Worm (Caenorhabditis elegans) whole organism, L1 larva: ENCODE results near the gene hint-3.

ENCODE experiments used
- C04F5.9 ChIP-seq: sonication (generic microtip); optimal IDR thresholded peaks from 2 replicates; lab custom pipeline; 2016; ENCODE audit warnings: missing genetic modification characterization, missing compliant biosample characterization
- C34B4.2 ChIP-seq: sonication (generic microtip); optimal IDR thresholded peaks from 2 replicates; lab custom pipeline; 2017; ENCODE audit warnings: mild to moderate bottlenecking, missing genetic modification characterization, missing compliant biosample characterization
- F16B12.6 ChIP-seq: fragments of 150-350 bp; optimal IDR thresholded peaks from 2 replicates; lab custom pipeline; 2014; ENCODE audit warnings: missing biosample characterization, missing genetic modification characterization
- aha-1 ChIP-seq: fragments of 150-350 bp; optimal IDR thresholded peaks from 2 replicates; lab custom pipeline; 2014; ENCODE audit warnings: missing biosample characterization, missing genetic modification characterization
- blmp-1 ChIP-seq: fragments of 150-350 bp; optimal IDR thresholded peaks from 2 replicates; lab custom pipeline; 2014; ENCODE audit warnings: missing biosample characterization, missing genetic modification characterization
- ceh-88 ChIP-seq: fragments of 200-800 bp; sonication (Bioruptor generic); IDR thresholded peaks from 2 replicates; pipeline ENCODE4 v1.3.6; 2022; ENCODE audit warnings: missing genetic modification characterization, missing compliant biosample characterization
- ces-1 ChIP-seq: fragments of 150-350 bp; optimal IDR thresholded peaks from 2 replicates; lab custom pipeline; 2014; ENCODE audit warnings: missing biosample characterization, missing genetic modification reagents, missing genetic modification characterization
- dsc-1 ChIP-seq: sonication (generic microtip); optimal IDR thresholded peaks from 2 replicates; lab custom pipeline; 2016; ENCODE audit warnings: mild to moderate bottlenecking, missing genetic modification characterization, missing compliant biosample characterization
- efl-1 ChIP-seq, 4 experiments: fragments of 150-350 bp; optimal IDR thresholded peaks in 3 of 4; peaks in 1 of 4; 1 replicate in 1 of 4; 2 replicates in 3 of 4; lab custom pipeline; 2014; ENCODE audit warnings: missing biosample characterization in 2 of 4, missing genetic modification characterization in 2 of 4, missing genetic modification reagents in 2 of 4
- egl-13 ChIP-seq: sonication (generic microtip); optimal IDR thresholded peaks from 2 replicates; lab custom pipeline; 2016; ENCODE audit warnings: missing genotype, missing genetic modification reagents, missing genetic modification characterization, missing compliant biosample characterization
- egl-27 ChIP-seq, 2 experiments: fragments of 150-350 bp in 1 of 2; sonication (generic microtip); optimal IDR thresholded peaks; 3 replicates each; lab custom pipeline; 2017 to 2018; ENCODE audit warnings: missing biosample characterization in 2 of 2, missing genetic modification characterization in 2 of 2, missing genetic modification reagents in 2 of 2
- elt-2 ChIP-seq: sonication (generic microtip); optimal IDR thresholded peaks from 2 replicates; lab custom pipeline; 2016; ENCODE audit warnings: missing genetic modification characterization, mild to moderate bottlenecking, inconsistent platforms, missing compliant biosample characterization, missing genetic modification reagents
- elt-3 ChIP-seq, 6 experiments: fragments of 150-350 bp in 1 of 6; sonication (generic microtip); optimal IDR thresholded peaks; 2 replicates each; lab custom pipeline; 2017 to 2018; ENCODE audit warnings: missing biosample characterization in 6 of 6, missing genetic modification characterization in 6 of 6, inconsistent platforms in 1 of 6
- fos-1 ChIP-seq: fragments of 150-350 bp; optimal IDR thresholded peaks from 2 replicates; lab custom pipeline; 2014; ENCODE audit warnings: missing biosample characterization, missing genetic modification characterization
- irx-1 ChIP-seq: sonication (generic microtip); optimal IDR thresholded peaks from 2 replicates; lab custom pipeline; 2016; ENCODE audit warnings: missing genetic modification characterization, missing compliant biosample characterization
- isw-1 ChIP-seq: fragments of 200-800 bp; sonication (Bioruptor generic); IDR thresholded peaks from 2 replicates; pipeline ENCODE4 v1.3.6; 2022; ENCODE audit warnings: missing genetic modification characterization, missing compliant biosample characterization
- lin-15B ChIP-seq: fragments of 150-350 bp; sonication (generic microtip); optimal IDR thresholded peaks from 3 replicates; lab custom pipeline; 2014; ENCODE audit warnings: missing biosample characterization, missing genetic modification characterization
- lin-35 ChIP-seq, 2 experiments: fragments of 150-350 bp; optimal IDR thresholded peaks; 2 replicates each; lab custom pipeline; 2014; ENCODE audit warnings: missing biosample characterization in 2 of 2, missing genetic modification characterization in 2 of 2, missing genetic modification reagents in 2 of 2
- lin-39 ChIP-seq: fragments of 150-350 bp; optimal IDR thresholded peaks from 2 replicates; lab custom pipeline; 2014; ENCODE audit warnings: missing biosample characterization, missing genetic modification reagents, missing genetic modification characterization
- lsy-2 ChIP-seq, 2 experiments: fragments of 150-350 bp; optimal IDR thresholded peaks; 2 replicates each; lab custom pipeline; 2014; ENCODE audit warnings: missing biosample characterization in 2 of 2, missing genetic modification characterization in 2 of 2
- mef-2 ChIP-seq: fragments of 150-350 bp; optimal IDR thresholded peaks from 2 replicates; lab custom pipeline; 2014; ENCODE audit warnings: missing biosample characterization, missing genetic modification characterization
- mep-1 ChIP-seq: fragments of 150-350 bp; optimal IDR thresholded peaks from 2 replicates; lab custom pipeline; 2014; ENCODE audit warnings: missing biosample characterization, missing genetic modification characterization
- nhr-20 ChIP-seq: sonication (generic microtip); optimal IDR thresholded peaks from 2 replicates; lab custom pipeline; 2016; ENCODE audit warnings: mild to moderate bottlenecking, missing genetic modification characterization, missing compliant biosample characterization
- nhr-237 ChIP-seq: fragments of 150-350 bp; optimal IDR thresholded peaks from 2 replicates; lab custom pipeline; 2014; ENCODE audit warnings: missing biosample characterization, missing genetic modification characterization
- nhr-47 ChIP-seq: sonication (generic microtip); optimal IDR thresholded peaks from 2 replicates; lab custom pipeline; 2016; ENCODE audit warnings: mild to moderate bottlenecking, missing genetic modification characterization, moderate library complexity, missing compliant biosample characterization
- nhr-76 ChIP-seq: sonication (generic microtip); optimal IDR thresholded peaks from 2 replicates; lab custom pipeline; 2017; ENCODE audit warnings: missing biosample characterization, missing genetic modification characterization
- nhr-84 ChIP-seq: sonication (generic microtip); optimal IDR thresholded peaks from 2 replicates; lab custom pipeline; 2017; ENCODE audit warnings: missing biosample characterization, missing genetic modification characterization
- nhr-90 ChIP-seq: sonication (generic microtip); optimal IDR thresholded peaks from 2 replicates; lab custom pipeline; 2016; ENCODE audit warnings: mild to moderate bottlenecking, missing genetic modification characterization, missing compliant biosample characterization; ENCODE audit not compliant: poor library complexity
- pqm-1 ChIP-seq: sonication (generic microtip); optimal IDR thresholded peaks from 3 replicates; lab custom pipeline; 2017; ENCODE audit warnings: missing biosample characterization, missing genetic modification characterization
- rnt-1 ChIP-seq: sonication (generic microtip); optimal IDR thresholded peaks from 2 replicates; lab custom pipeline; 2016; ENCODE audit warnings: mild to moderate bottlenecking, missing genetic modification characterization, moderate library complexity, missing compliant biosample characterization
- snpc-4 ChIP-seq: fragments of 150-350 bp; optimal IDR thresholded peaks from 2 replicates; lab custom pipeline; 2014; ENCODE audit warnings: missing biosample characterization, missing genetic modification characterization
- snu-23 ChIP-seq: sonication (generic microtip); optimal IDR thresholded peaks from 2 replicates; lab custom pipeline; 2016; ENCODE audit warnings: missing genetic modification characterization, missing compliant biosample characterization
- sox-4 ChIP-seq: sonication (generic microtip); optimal IDR thresholded peaks from 2 replicates; lab custom pipeline; 2016; ENCODE audit warnings: missing genetic modification characterization, missing compliant biosample characterization
- sptf-1 ChIP-seq: fragments of 150-350 bp; optimal IDR thresholded peaks from 2 replicates; lab custom pipeline; 2014; ENCODE audit warnings: missing biosample characterization, missing genetic modification characterization
- swsn-7 ChIP-seq: sonication (generic microtip); optimal IDR thresholded peaks from 2 replicates; lab custom pipeline; 2016; ENCODE audit warnings: missing genetic modification characterization, missing compliant biosample characterization
- unc-30 ChIP-seq: sonication (generic microtip); optimal IDR thresholded peaks from 2 replicates; lab custom pipeline; 2017; ENCODE audit warnings: missing biosample characterization, missing genetic modification characterization
- unc-62 ChIP-seq: fragments of 150-350 bp; optimal IDR thresholded peaks from 2 replicates; lab custom pipeline; 2014; ENCODE audit warnings: missing biosample characterization, missing genetic modification reagents, missing genetic modification characterization
- unc-98 ChIP-seq: fragments of 200-800 bp; sonication (Bioruptor generic); IDR thresholded peaks from 2 replicates; pipeline ENCODE4 v1.3.6; 2022; ENCODE audit warnings: missing genetic modification characterization, missing compliant biosample characterization
- vab-15 ChIP-seq: sonication (generic microtip); optimal IDR thresholded peaks from 2 replicates; lab custom pipeline; 2017; ENCODE audit warnings: missing genotype, mild to moderate bottlenecking, missing genetic modification characterization, missing compliant biosample characterization
- zag-1 ChIP-seq: fragments of 150-350 bp; optimal IDR thresholded peaks from 2 replicates; lab custom pipeline; 2014; ENCODE audit warnings: missing biosample characterization, missing genetic modification characterization
- zip-4 ChIP-seq: fragments of 200-800 bp; sonication (Bioruptor generic); optimal IDR thresholded peaks from 2 replicates; lab custom pipeline; 2018; ENCODE audit warnings: mild to moderate bottlenecking, missing genetic modification characterization, moderate library complexity, missing compliant biosample characterization
- ztf-11 ChIP-seq, 2 experiments: sonication (generic microtip); optimal IDR thresholded peaks; 2 replicates each; lab custom pipeline; 2016 to 2017; ENCODE audit warnings: missing genetic modification characterization in 2 of 2, missing biosample characterization in 1 of 2, missing compliant biosample characterization in 1 of 2
- ztf-4 ChIP-seq: fragments of 150-350 bp; optimal IDR thresholded peaks from 2 replicates; lab custom pipeline; 2014; ENCODE audit warnings: missing biosample characterization, missing genetic modification characterization

Gene hint-3

ce11 chrV:7747132-7747531, 13.1 kb upstream of the hint-3 start:
- no peak for TF ChIP-seq lin-35 (GFP tag; optimal IDR thresholded peaks at IDR 0.05; lab: Kevin White, UChicago)
- TF ChIP-seq nhr-84 (tag; lab: Kevin White, UChicago), result no peak
- no peak for TF ChIP-seq nhr-237 (tag; lab: Kevin White, UChicago)

ce11 chrV:7747987-7748607, 12.2 kb upstream of the hint-3 start:
- TF ChIP-seq unc-98 (GFP tag; lab: Robert Waterston, UW), result no peak

- TF ChIP-seq elt-3 (tag; optimal IDR thresholded peaks at IDR 0.05; lab: Kevin White, UChicago) (no peak), unc-62 (GFP tag; lab: Kevin White, UChicago) (no peak), snu-23 (no peak), blmp-1 (no peak)
These were observed 10.6 kb upstream of the hint-3 start for ce11 chrV:7749708-7750107.

ce11 chrV:7754557-7754956, 5.7 kb upstream of the hint-3 start, which contains the start of gene T05B11.4:
Gene T05B11.4, minus strand, starts transcription at chrV:7754657.
- TF ChIP-seq egl-27 (tag; optimal IDR thresholded peaks at IDR 0.05; lab: Kevin White, UChicago), result no peak
- no peak for TF ChIP-seq snpc-4 (tag; lab: Kevin White, UChicago)
- no peak for TF ChIP-seq ztf-11 (tag; optimal IDR thresholded peaks at IDR 0.05; lab: Kevin White, UChicago)
- no peak for TF ChIP-seq isw-1 (GFP tag; lab: Robert Waterston, UW)
- no peak for TF ChIP-seq nhr-47 (tag; lab: Kevin White, UChicago)

- TF ChIP-seq sox-4 (no peak), elt-2 (peak; percentile 38)
These were observed 4.3 kb upstream of the hint-3 start for ce11 chrV:7755991-7756390.

ce11 chrV:7759270-7759669, 1.0 kb upstream of the hint-3 start:
- TF ChIP-seq C34B4.2 (tag; lab: Kevin White, UChicago) (no peak), swsn-7 (tag; lab: Kevin White, UChicago) (peak; percentile 39), dsc-1 (no peak), C04F5.9 (tag; lab: Kevin White, UChicago) (no peak), aha-1 (tag; lab: Kevin White, UChicago) (no peak), fos-1 (tag; lab: Kevin White, UChicago) (peak; percentile 49), ztf-4 (tag; lab: Kevin White, UChicago) (no peak), zag-1 (tag; lab: Kevin White, UChicago) (peak; percentile 13), nhr-20 (tag; lab: Kevin White, UChicago) (peak; percentile 84), lsy-2 (tag; optimal IDR thresholded peaks at IDR 0.05; lab: Kevin White, UChicago) (peak; percentile 44 to 75), blmp-1 (peak; percentile 83), pqm-1 (tag; lab: Kevin White, UChicago) (no peak), vab-15 (tag; lab: Kevin White, UChicago) (peak; percentile 72), efl-1 (optimal IDR thresholded peaks at IDR 0.05; lab: Kevin White, UChicago) (peak; percentile 49 to 61), efl-1 (GFP tag; optimal IDR thresholded peaks at IDR 0.05 in 1 of 2; lab: Kevin White, UChicago) (peak; percentile 34 to 93), mep-1 (tag; lab: Kevin White, UChicago) (peak; percentile 72), sox-4 (no peak), isw-1 (GFP tag; lab: Robert Waterston, UW) (peak; percentile 19; the same call in 1 of the 2 replicates), mef-2 (peak; percentile 16), nhr-76 (tag; lab: Kevin White, UChicago) (no peak), F16B12.6 (tag; lab: Kevin White, UChicago) (no peak), ces-1 (GFP tag; lab: Kevin White, UChicago) (no peak), zip-4 (GFP tag; lab: Kevin White, UChicago) (no peak), nhr-90 (tag; lab: Kevin White, UChicago) (no peak), egl-13 (tag; lab: Kevin White, UChicago) (peak; percentile 18), lin-15B (no peak), unc-30 (tag; lab: Kevin White, UChicago) (no peak), rnt-1 (peak; percentile 61), ceh-88 (GFP tag; lab: Robert Waterston, UW) (peak; percentile 49; the same call in 1 of the 2 replicates), nhr-237 (tag; lab: Kevin White, UChicago) (no peak), elt-2 (no peak), sptf-1 (tag; lab: Kevin White, UChicago) (no peak), lin-39 (no peak), irx-1 (tag; lab: Kevin White, UChicago) (peak; percentile 53)
